Worm (Caenorhabditis elegans) whole organism, L2 larva: ENCODE data around the gene F35H10.6.

Source experiments
- R02D3.7 ChIP-seq: fragments of 150-350 bp; optimal IDR thresholded peaks from 2 replicates; lab custom pipeline; 2014; ENCODE audit warnings: missing biosample characterization, missing genetic modification characterization
- lin-13 ChIP-seq: fragments of 150-350 bp; optimal IDR thresholded peaks from 2 replicates; lab custom pipeline; 2014; ENCODE audit warnings: missing biosample characterization, missing genetic modification reagents, missing genetic modification characterization
- unc-62 ChIP-seq: fragments of 150-350 bp; optimal IDR thresholded peaks from 2 replicates; lab custom pipeline; 2014; ENCODE audit warnings: missing biosample characterization, missing genetic modification reagents, missing genetic modification characterization

- TF ChIP-seq lin-13 (GFP tag; lab: Kevin White, UChicago) (no peak), unc-62 (GFP tag; lab: Kevin White, UChicago) (no peak), R02D3.7 (no peak)
Observed at ce11 chrIV:8289105-8289504, 10.6 kb upstream of the F35H10.6 start.
